Fruit fly (Drosophila melanogaster): Measurements from ENCODE around the gene Epg5.

The Epg5 gene

DNA sequence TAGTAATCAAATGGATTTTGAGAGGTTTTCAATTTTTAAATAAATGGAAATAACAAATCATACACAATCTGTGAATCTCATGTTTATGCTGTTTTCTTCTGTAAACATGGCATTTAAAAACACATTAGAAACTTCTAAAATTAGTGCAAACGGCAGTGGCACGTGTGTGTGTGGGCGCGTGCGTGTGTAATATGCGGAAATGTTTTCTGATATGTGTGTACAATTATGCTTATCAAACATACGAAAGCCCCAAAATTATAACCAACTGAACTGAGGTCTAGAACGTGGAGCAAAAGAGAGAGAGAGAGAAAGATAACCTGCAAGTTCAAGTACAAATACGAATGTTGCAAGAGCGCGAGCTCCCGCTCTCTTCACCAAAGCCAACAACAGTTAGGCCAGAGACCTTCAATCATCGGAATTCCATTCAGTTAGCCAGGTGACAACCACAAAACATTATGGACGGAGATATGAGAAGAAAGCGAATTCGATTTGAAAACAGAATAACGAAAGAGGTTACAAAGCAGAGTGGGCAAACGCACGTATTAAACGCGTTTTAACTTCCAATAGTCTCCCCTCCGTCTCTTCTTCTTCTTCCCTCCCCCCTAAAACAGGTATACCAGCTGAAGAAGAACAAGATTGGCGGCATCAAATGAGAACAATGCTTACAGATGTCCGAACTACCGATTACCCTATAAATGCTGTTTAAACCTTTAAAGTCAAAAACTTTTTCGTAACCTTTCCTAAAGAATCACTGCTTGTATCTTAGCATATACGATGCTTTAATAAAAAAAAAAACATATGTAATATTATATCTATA lies 17.4 kb downstream of the Epg5 start:
- TF ChIP-seq CG42726 (GFP tag; IDR thresholded peaks at IDR 0.05; ENCODE audit: partially characterized antibody): no peak
- TF ChIP-seq D (optimal IDR thresholded peaks at IDR 0.05): no peak
- peak; percentile 95 for TF ChIP-seq D (GFP tag; optimal IDR thresholded peaks at IDR 0.05)
- peak; percentile 16 for TF ChIP-seq CG4282 (GFP tag; optimal IDR thresholded peaks at IDR 0.05)
- peak; percentile 93 for TF ChIP-seq klu (GFP tag; IDR thresholded peaks at IDR 0.05)
- TF ChIP-seq shn (GFP tag; optimal IDR thresholded peaks at IDR 0.05): peak; percentile 57
- peak; percentile 88 for TF ChIP-seq CG3407 (GFP tag; optimal IDR thresholded peaks at IDR 0.05)
- peak; percentile 96 for TF ChIP-seq MBD-R2 (GFP tag; IDR thresholded peaks at IDR 0.05)
- peak in 1 of 3 experiments; percentile 93 for TF ChIP-seq lola (GFP tag; optimal IDR thresholded peaks at IDR 0.05)
- TF ChIP-seq Atf3 (GFP tag; optimal IDR thresholded peaks at IDR 0.05): peak; percentile 54
- TF ChIP-seq Oaz (GFP tag; IDR thresholded peaks at IDR 0.05): peak; percentile 93
- peak; percentile 78 for TF ChIP-seq CG13624 (GFP tag; optimal IDR thresholded peaks at IDR 0.05)
- TF ChIP-seq Max (GFP tag; optimal IDR thresholded peaks at IDR 0.05): peak; percentile 95
- TF ChIP-seq pb (GFP tag; optimal IDR thresholded peaks at IDR 0.05): peak; percentile 52
- peak; percentile 92 for TF ChIP-seq C15 (GFP tag; IDR thresholded peaks at IDR 0.05)
- no peak for TF ChIP-seq HLHmδ (GFP tag; optimal IDR thresholded peaks at IDR 0.05)
- no peak for TF ChIP-seq Hey (tag; optimal IDR thresholded peaks at IDR 0.05)
- 0 out of 3 replicates have a peak, but pooled peaks have one; percentile 56 for TF ChIP-seq z (GFP tag; IDR thresholded peaks at IDR 0.05)
- TF ChIP-seq CG18476 (GFP tag; optimal IDR thresholded peaks at IDR 0.05): peak; percentile 96
- no peak for TF ChIP-seq sna (GFP tag; IDR thresholded peaks at IDR 0.05; ENCODE audit: partially characterized antibody)
- TF ChIP-seq CG11093 (GFP tag; IDR thresholded peaks at IDR 0.05): peak; percentile 93
- peak; percentile 37 for TF ChIP-seq stwl (tag; optimal IDR thresholded peaks at IDR 0.05)
- peak; percentile 95 for TF ChIP-seq seq (GFP tag; IDR thresholded peaks at IDR 0.05)
- no peak for TF ChIP-seq CG2129 (GFP tag; IDR thresholded peaks at IDR 0.05; ENCODE audit: partially characterized antibody)
- peak; percentile 96 for TF ChIP-seq CG34422 (GFP tag; IDR thresholded peaks at IDR 0.05)
- TF ChIP-seq usp (GFP tag; optimal IDR thresholded peaks at IDR 0.05): no peak
- TF ChIP-seq CG6813 (GFP tag; optimal IDR thresholded peaks at IDR 0.05): peak; percentile 93
- TF ChIP-seq ERR (GFP tag; optimal IDR thresholded peaks at IDR 0.05): peak; percentile 60
- peak; percentile 95 for TF ChIP-seq Awh (GFP tag; IDR thresholded peaks at IDR 0.05)
- TF ChIP-seq NK7.1 (GFP tag; optimal IDR thresholded peaks at IDR 0.05): peak; percentile 72
- TF ChIP-seq CG3163 (GFP tag; optimal IDR thresholded peaks at IDR 0.05): peak; percentile 43
- peak; percentile 96 for TF ChIP-seq so (GFP tag; IDR thresholded peaks at IDR 0.05)
- TF ChIP-seq CG18764 (GFP tag; optimal IDR thresholded peaks at IDR 0.05): peak; percentile 94
- peak; percentile 81 for TF ChIP-seq CG10462 (GFP tag; optimal IDR thresholded peaks at IDR 0.05)
- TF ChIP-seq CG8944 (GFP tag; optimal IDR thresholded peaks at IDR 0.05): peak; percentile 89
- peak; percentile 98 for TF ChIP-seq CG4424 (GFP tag; optimal IDR thresholded peaks at IDR 0.05)
- no peak for TF ChIP-seq prd (optimal IDR thresholded peaks at IDR 0.05)
- peak; percentile 97 for TF ChIP-seq prd (GFP tag; IDR thresholded peaks at IDR 0.05)
- peak; percentile 95 for TF ChIP-seq CG2889 (GFP tag; IDR thresholded peaks at IDR 0.05)
- peak; percentile 96 for TF ChIP-seq Hmr (GFP tag; optimal IDR thresholded peaks at IDR 0.05)
- peak; percentile 97 for TF ChIP-seq CG13894 (tag; optimal IDR thresholded peaks at IDR 0.05)
- peak; percentile 95 for TF ChIP-seq CG14710 (tag; optimal IDR thresholded peaks at IDR 0.05)
- TF ChIP-seq Hsf (GFP tag; optimal IDR thresholded peaks at IDR 0.05): peak; percentile 93
- TF ChIP-seq zen2 (GFP tag; IDR thresholded peaks at IDR 0.05; ENCODE audit: partially characterized antibody): no peak
- TF ChIP-seq CG4328 (GFP tag; optimal IDR thresholded peaks at IDR 0.05): peak; percentile 71
- TF ChIP-seq CG11247 (GFP tag; IDR thresholded peaks at IDR 0.05): peak; percentile 96
- TF ChIP-seq CG15514 (GFP tag; optimal IDR thresholded peaks at IDR 0.05): peak; percentile 92
- peak; percentile 84 for TF ChIP-seq pnt (GFP tag; optimal IDR thresholded peaks at IDR 0.05)
- no peak for TF ChIP-seq fru (optimal IDR thresholded peaks at IDR 0.05)
- peak; percentile 92 for TF ChIP-seq Drgx (GFP tag; IDR thresholded peaks at IDR 0.05)

Data from whole organism, embryonic.